Fruit fly (Drosophila melanogaster): Measurements from ENCODE around the gene CG33648.

Gene CG33648

dm6 chr2L:14524244-14524643, at the start of gene CG33648:
Gene CG33648, plus strand, starts transcription at chr2L:14524312.
- TF ChIP-seq Hr78 (GFP tag; optimal IDR thresholded peaks at IDR 0.05), result peak in 1 of 2 experiments; percentile 39
- TF ChIP-seq CG3281 (GFP tag; optimal IDR thresholded peaks at IDR 0.05), result no peak
- no peak for TF ChIP-seq CG17186 (GFP tag; optimal IDR thresholded peaks at IDR 0.05)
- no peak for TF ChIP-seq tll (GFP tag; optimal IDR thresholded peaks at IDR 0.05)
- no peak for TF ChIP-seq TFAM (GFP tag; optimal IDR thresholded peaks at IDR 0.05)
- TF ChIP-seq lov (optimal IDR thresholded peaks at IDR 0.05), result no peak
- 0 out of 3 replicates have a peak, but pooled peaks have one; percentile 27 for TF ChIP-seq lov (GFP tag; IDR thresholded peaks at IDR 0.05)
- no peak for TF ChIP-seq CG14965 (GFP tag; optimal IDR thresholded peaks at IDR 0.05; ENCODE audit: borderline replicate concordance)
- no peak for TF ChIP-seq hth (optimal IDR thresholded peaks at IDR 0.05)
- TF ChIP-seq nau (GFP tag; optimal IDR thresholded peaks at IDR 0.05), result no peak
- no peak for TF ChIP-seq CG32772 (GFP tag; IDR thresholded peaks at IDR 0.05)
- TF ChIP-seq dysf (GFP tag; IDR thresholded peaks at IDR 0.05), result 0 out of 3 replicates have a peak, but pooled peaks have one; percentile 20
- no peak for TF ChIP-seq btn (GFP tag; optimal IDR thresholded peaks at IDR 0.05)
- TF ChIP-seq Nf-YA (GFP tag; IDR thresholded peaks at IDR 0.05), result no peak
- 0 out of 2 replicates have a peak, but pooled peaks have one; percentile 25 for TF ChIP-seq Atf6 (GFP tag; IDR thresholded peaks at IDR 0.05)
- no peak for TF ChIP-seq CG9876 (GFP tag; optimal IDR thresholded peaks at IDR 0.05)
- TF ChIP-seq CG12769 (tag; optimal IDR thresholded peaks at IDR 0.05), result peak; percentile 29
- TF ChIP-seq ham (GFP tag; IDR thresholded peaks at IDR 0.05), result no peak
- TF ChIP-seq CG8281 (tag; optimal IDR thresholded peaks at IDR 0.05), result no peak
- TF ChIP-seq kni (GFP tag; optimal IDR thresholded peaks at IDR 0.05), result no peak
- TF ChIP-seq CG4707 (GFP tag; optimal IDR thresholded peaks at IDR 0.05), result no peak
- TF ChIP-seq CG15269 (tag; optimal IDR thresholded peaks at IDR 0.05), result no peak
- no peak for TF ChIP-seq CG15696 (tag; optimal IDR thresholded peaks at IDR 0.05)
- no peak for TF ChIP-seq sc (optimal IDR thresholded peaks at IDR 0.05)
- no peak for TF ChIP-seq sc (GFP tag; optimal IDR thresholded peaks at IDR 0.05)
- no peak for TF ChIP-seq Hr3 (GFP tag; optimal IDR thresholded peaks at IDR 0.05)
- TF ChIP-seq ase (GFP tag; IDR thresholded peaks at IDR 0.05), result no peak
- TF ChIP-seq cato (GFP tag; optimal IDR thresholded peaks at IDR 0.05; ENCODE audit: borderline replicate concordance), result no peak
- 0 out of 2 replicates have a peak, but pooled peaks have one; percentile 38 for TF ChIP-seq CG5953 (GFP tag; IDR thresholded peaks at IDR 0.05)
- no peak for TF ChIP-seq sna (GFP tag; IDR thresholded peaks at IDR 0.05; ENCODE audit: partially characterized antibody)
- TF ChIP-seq chif (GFP tag; optimal IDR thresholded peaks at IDR 0.05), result no peak
- TF ChIP-seq Ravus (GFP tag; IDR thresholded peaks at IDR 0.05), result no peak
- no peak for TF ChIP-seq pan (optimal IDR thresholded peaks at IDR 0.05)
- peak in 1 of 2 experiments; percentile 22 for TF ChIP-seq pan (GFP tag; optimal IDR thresholded peaks at IDR 0.05 in 1 of 2, IDR thresholded peaks at IDR 0.05 in 1 of 2)
- TF ChIP-seq tgo (GFP tag; IDR thresholded peaks at IDR 0.05), result no peak
- TF ChIP-seq lmd (GFP tag; IDR thresholded peaks at IDR 0.05), result no peak
- no peak for TF ChIP-seq MTF-1 (GFP tag; optimal IDR thresholded peaks at IDR 0.05; ENCODE audit: borderline replicate concordance)
- TF ChIP-seq CG10543 (GFP tag; optimal IDR thresholded peaks at IDR 0.05), result peak; percentile 19
- no peak for TF ChIP-seq Lpt (GFP tag; optimal IDR thresholded peaks at IDR 0.05)
- TF ChIP-seq Fer3 (tag; optimal IDR thresholded peaks at IDR 0.05), result no peak
- no peak for TF ChIP-seq ftz-f1 (GFP tag; optimal IDR thresholded peaks at IDR 0.05)
- TF ChIP-seq CG10565 (GFP tag; optimal IDR thresholded peaks at IDR 0.05), result no peak
- TF ChIP-seq vfl (GFP tag; optimal IDR thresholded peaks at IDR 0.05), result no peak
- no peak for TF ChIP-seq luna (GFP tag; optimal IDR thresholded peaks at IDR 0.05)
- no peak for TF ChIP-seq twi (tag; optimal IDR thresholded peaks at IDR 0.05)
- TF ChIP-seq Chrac-16 (GFP tag; optimal IDR thresholded peaks at IDR 0.05), result no peak
- no peak for TF ChIP-seq CG14050 (GFP tag; IDR thresholded peaks at IDR 0.05)
- peak; percentile 90 for TF ChIP-seq CG13894 (tag; optimal IDR thresholded peaks at IDR 0.05)
- no peak for TF ChIP-seq wek (GFP tag; optimal IDR thresholded peaks at IDR 0.05)
- peak; percentile 44 for TF ChIP-seq sd (tag; optimal IDR thresholded peaks at IDR 0.05)
- TF ChIP-seq abd-A (tag; optimal IDR thresholded peaks at IDR 0.05), result peak; percentile 69

Data from whole organism, embryonic.